Worm (Caenorhabditis elegans): ENCODE measurements around the gene W05H9.2.
A peak's percentile ranks its signal among the peaks of the same experiment; 100 is the strongest.

Gene W05H9.2

DNA sequence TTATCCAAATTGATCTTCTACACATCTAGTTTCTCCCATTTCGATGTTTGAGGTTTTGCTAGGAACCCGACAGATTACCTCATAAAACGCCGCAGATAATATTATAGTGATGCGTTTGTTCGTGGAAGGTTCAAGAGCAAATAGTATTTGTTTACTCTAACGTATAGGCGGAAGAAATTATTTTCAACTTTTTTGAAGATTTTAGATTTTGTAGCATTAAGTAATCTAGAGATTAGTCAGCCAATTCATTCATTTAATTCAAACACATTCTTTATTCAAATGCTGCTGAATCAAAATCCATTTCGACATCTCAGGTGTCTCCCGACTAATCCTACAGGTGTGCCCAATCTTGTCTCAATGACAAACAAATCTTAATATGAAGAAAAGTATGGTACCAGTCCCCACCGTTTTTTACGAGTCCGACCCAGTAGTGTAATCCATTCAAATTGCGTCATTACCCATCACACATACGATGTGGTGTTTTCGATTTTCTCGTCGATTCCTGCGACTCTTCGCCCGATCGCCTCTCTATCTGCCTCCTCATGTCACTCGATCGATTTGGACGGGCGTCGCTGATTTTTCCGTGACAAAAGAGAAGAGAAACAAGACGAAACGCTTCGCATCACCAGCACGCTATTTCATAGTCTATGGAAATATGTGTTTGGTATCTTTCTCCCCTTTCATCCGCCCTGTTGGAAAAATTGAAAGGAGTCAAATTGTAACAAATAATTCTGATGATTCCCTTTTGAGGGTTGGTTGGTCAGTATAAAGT is 12.8 kb upstream of the W05H9.2 start (continued):
- peak in 1 of 2 experiments; percentile 75 for TF ChIP-seq mdl-1 (tag; optimal IDR thresholded peaks at IDR 0.05)
- peak; percentile 90 for TF ChIP-seq blmp-1 (tag; optimal IDR thresholded peaks at IDR 0.05)
- no peak for TF ChIP-seq Y116A8C.19 (tag; optimal IDR thresholded peaks at IDR 0.05; ENCODE audit: borderline replicate concordance)
- TF ChIP-seq dsc-1 (tag; optimal IDR thresholded peaks at IDR 0.05): peak; percentile 42
- TF ChIP-seq C04F5.9 (tag; optimal IDR thresholded peaks at IDR 0.05): no peak
- no peak for TF ChIP-seq egl-13 (tag; optimal IDR thresholded peaks at IDR 0.05)
- peak; percentile 57 for TF ChIP-seq nhr-90 (tag; optimal IDR thresholded peaks at IDR 0.05; ENCODE audit: poor library complexity)
- no peak for TF ChIP-seq tlp-1 (tag; optimal IDR thresholded peaks at IDR 0.05)
- peak; percentile 14 for TF ChIP-seq sup-37 (GFP tag; optimal IDR thresholded peaks at IDR 0.05)
- TF ChIP-seq dpl-1 (GFP tag; optimal IDR thresholded peaks at IDR 0.05): no peak
- no peak for TF ChIP-seq hlh-4 (tag; optimal IDR thresholded peaks at IDR 0.05)
- peak; percentile 53 for TF ChIP-seq nhr-19 (GFP tag; conservative IDR thresholded peaks at IDR 0.05)
- no peak for TF ChIP-seq nhr-12 (tag; optimal IDR thresholded peaks at IDR 0.05)
- TF ChIP-seq pax-3 (tag; optimal IDR thresholded peaks at IDR 0.05): peak; percentile 39
- TF ChIP-seq hlh-17 (GFP tag; optimal IDR thresholded peaks at IDR 0.05; ENCODE audit: borderline replicate concordance): peak; percentile 35
- no peak for TF ChIP-seq fkh-4 (tag; optimal IDR thresholded peaks at IDR 0.05; ENCODE audit: borderline replicate concordance)
- TF ChIP-seq lin-15B (tag; optimal IDR thresholded peaks at IDR 0.05): no peak
- TF ChIP-seq fkh-8 (tag; optimal IDR thresholded peaks at IDR 0.05): peak; percentile 11
- TF ChIP-seq alr-1 (tag; optimal IDR thresholded peaks at IDR 0.05; ENCODE audit: borderline replicate concordance): no peak
- TF ChIP-seq lin-14 (GFP tag; optimal IDR thresholded peaks at IDR 0.05): peak; percentile 83
- TF ChIP-seq nhr-237 (tag; optimal IDR thresholded peaks at IDR 0.05): no peak
- peak; percentile 84 for TF ChIP-seq nhr-20 (tag; optimal IDR thresholded peaks at IDR 0.05)
- TF ChIP-seq aha-1 (tag; optimal IDR thresholded peaks at IDR 0.05): no peak
- no peak for TF ChIP-seq sox-4 (tag; optimal IDR thresholded peaks at IDR 0.05)
- TF ChIP-seq jun-1 (tag; optimal IDR thresholded peaks at IDR 0.05): peak; percentile 73
- no peak for TF ChIP-seq unc-98 (GFP tag; IDR thresholded peaks at IDR 0.05)
- TF ChIP-seq ztf-4 (tag; optimal IDR thresholded peaks at IDR 0.05): peak; percentile 63
- TF ChIP-seq lsy-2 (tag; optimal IDR thresholded peaks at IDR 0.05): peak; percentile 27 to 58
- no peak for TF ChIP-seq egl-27 (tag; optimal IDR thresholded peaks at IDR 0.05)
- peak; percentile 54 for TF ChIP-seq xbp-1 (tag; optimal IDR thresholded peaks at IDR 0.05)
- peak in 1 of 6 experiments; percentile 54 for TF ChIP-seq elt-3 (tag; optimal IDR thresholded peaks at IDR 0.05)
- peak; percentile 42 for TF ChIP-seq nhr-47 (tag; optimal IDR thresholded peaks at IDR 0.05)
- no peak for TF ChIP-seq nhr-84 (tag; optimal IDR thresholded peaks at IDR 0.05)
- TF ChIP-seq ceh-90 (tag; optimal IDR thresholded peaks at IDR 0.05): no peak
- TF ChIP-seq vab-15 (tag; optimal IDR thresholded peaks at IDR 0.05): no peak
- no peak for TF ChIP-seq zag-1 (tag; optimal IDR thresholded peaks at IDR 0.05)
- no peak for TF ChIP-seq unc-86 (tag; optimal IDR thresholded peaks at IDR 0.05)
- no peak for TF ChIP-seq sptf-1 (tag; optimal IDR thresholded peaks at IDR 0.05)
- TF ChIP-seq ama-1 (optimal IDR thresholded peaks at IDR 0.05): peak; percentile 86
- TF ChIP-seq ces-1 (GFP tag; optimal IDR thresholded peaks at IDR 0.05): no peak
- TF ChIP-seq ceh-82 (tag; optimal IDR thresholded peaks at IDR 0.05): peak in 1 of 3 experiments; percentile 19
- peak; percentile 31 for TF ChIP-seq efl-3 (GFP tag; optimal IDR thresholded peaks at IDR 0.05)
- peak; percentile 5; the same call in 1 of the 2 replicates for TF ChIP-seq grh-1 (GFP tag; IDR thresholded peaks at IDR 0.05)

Measured in whole organism, L1 larva.